Fruit fly (Drosophila melanogaster) Kc167 (cell line): Measurements from ENCODE around the gene CG42240.

Source experiments
- Myc ChIP-seq: fragments of >200 bp; optimal IDR thresholded peaks from 2 replicates; lab custom pipeline; 2017; ENCODE audit warnings: missing external identifiers
- Sin3A ChIP-seq: fragments of >200 bp; optimal IDR thresholded peaks from 2 replicates; lab custom pipeline; 2018; ENCODE audit warnings: missing external identifiers
- h ChIP-seq: fragments of >200 bp; optimal IDR thresholded peaks from 3 replicates; lab custom pipeline; 2018; ENCODE audit warnings: missing external identifiers
- insv ChIP-seq: fragments of >200 bp; optimal IDR thresholded peaks from 3 replicates; lab custom pipeline; 2018; ENCODE audit warnings: missing external identifiers
- psq ChIP-seq: fragments of >200 bp; optimal IDR thresholded peaks from 2 replicates; lab custom pipeline; 2017; ENCODE audit warnings: missing external identifiers
- ttk ChIP-seq: sonication (Bioruptor generic); optimal IDR thresholded peaks from 2 replicates; lab custom pipeline; 2017; ENCODE audit warnings: missing external identifiers

The CG42240 gene

DNA sequence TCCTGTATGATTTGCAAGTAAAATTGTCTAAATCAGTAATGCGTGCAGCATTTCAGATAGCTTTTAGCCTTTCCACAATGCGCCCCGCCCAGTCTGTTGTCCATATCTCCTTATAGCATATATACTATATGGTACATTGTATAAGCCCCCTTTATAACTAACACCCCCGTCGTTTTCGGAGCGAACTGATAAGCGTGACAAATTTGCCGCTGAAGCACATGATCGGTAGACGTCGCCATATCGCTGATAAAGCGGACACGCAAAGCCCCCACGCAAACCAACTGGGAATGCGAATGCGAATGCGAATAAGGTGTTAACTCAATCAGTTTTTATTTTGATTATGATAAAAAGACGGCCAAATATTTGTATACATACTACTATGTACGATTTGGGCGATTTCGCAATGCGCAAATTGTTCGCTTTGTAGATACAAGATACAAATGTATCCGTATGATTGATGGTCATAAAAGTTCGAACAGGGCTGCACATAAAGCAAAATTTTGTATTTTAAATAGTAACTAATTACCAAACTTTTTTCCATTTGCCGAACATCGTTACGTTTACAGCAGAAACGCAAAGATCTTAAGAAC, 24.5 kb downstream of the CG42240 start:
- no peak for TF ChIP-seq psq (lab: Kevin White, UChicago)

DNA sequence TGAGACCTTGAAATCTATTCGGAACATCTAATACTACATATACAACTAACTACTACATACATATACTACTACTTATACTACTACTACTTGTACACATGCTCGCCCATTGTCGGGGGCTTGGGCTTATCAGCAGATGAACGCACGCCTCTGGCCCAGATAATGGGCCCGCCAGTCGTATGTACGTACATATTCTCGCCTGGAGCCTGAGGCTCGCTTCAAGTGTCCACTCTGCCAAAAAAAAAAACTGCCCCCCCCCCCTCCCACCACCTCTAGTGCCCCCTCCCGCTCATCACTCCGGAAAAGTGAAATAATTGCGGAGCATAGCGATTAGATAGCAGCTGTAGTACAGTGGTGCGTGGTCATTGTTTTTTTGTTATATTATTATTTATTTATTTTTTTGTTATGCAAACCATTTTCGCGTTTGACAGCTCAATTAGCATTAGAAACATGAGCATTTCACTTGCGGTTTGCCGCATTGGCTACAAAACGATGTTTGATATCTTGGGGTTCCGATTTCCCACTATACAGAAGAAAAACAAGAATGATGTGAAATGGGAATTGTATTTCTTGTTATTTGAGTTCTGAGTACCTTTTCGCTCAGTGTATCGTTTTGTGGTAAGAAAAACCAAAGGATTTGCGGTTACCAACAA, 26.2 kb downstream of the CG42240 start:
- TF ChIP-seq insv (lab: Kevin White, UChicago) = no peak
- no peak for TF ChIP-seq ttk (lab: Kevin White, UChicago)
- no peak for TF ChIP-seq psq (lab: Kevin White, UChicago)
- no peak for TF ChIP-seq Sin3A (lab: Kevin White, UChicago)
- TF ChIP-seq Myc (lab: Kevin White, UChicago) = no peak
- TF ChIP-seq h (lab: Kevin White, UChicago) = no peak

DNA sequence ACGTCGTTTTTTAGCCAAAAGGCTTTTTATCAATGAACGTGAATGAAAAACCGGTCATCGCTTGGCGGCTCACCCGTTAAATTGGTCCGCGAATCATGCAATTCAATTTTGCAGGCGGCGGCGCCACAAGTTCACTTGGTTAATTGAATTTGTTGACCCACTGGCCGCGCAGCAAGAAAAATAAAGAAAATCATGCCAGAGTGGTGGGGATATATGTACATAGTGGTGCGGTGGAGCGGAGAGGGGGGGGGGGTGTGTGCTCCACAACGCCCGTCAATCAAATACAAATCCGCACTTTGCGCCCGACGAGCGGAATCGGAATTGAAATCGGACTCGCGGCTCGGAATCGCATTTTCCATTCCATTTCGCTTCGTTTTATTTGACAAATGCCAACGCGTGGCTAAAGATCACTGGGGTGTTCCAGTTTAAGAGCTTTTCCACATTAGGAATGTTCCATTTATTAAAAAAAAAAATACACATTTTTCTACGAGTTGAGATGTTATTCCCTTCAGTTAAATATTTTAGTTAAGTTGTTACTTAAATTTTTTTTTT, 26.9 kb downstream of the CG42240 start:
- no peak for TF ChIP-seq Sin3A (lab: Kevin White, UChicago)
- TF ChIP-seq ttk (lab: Kevin White, UChicago) = no peak
- TF ChIP-seq psq (lab: Kevin White, UChicago) = no peak

DNA sequence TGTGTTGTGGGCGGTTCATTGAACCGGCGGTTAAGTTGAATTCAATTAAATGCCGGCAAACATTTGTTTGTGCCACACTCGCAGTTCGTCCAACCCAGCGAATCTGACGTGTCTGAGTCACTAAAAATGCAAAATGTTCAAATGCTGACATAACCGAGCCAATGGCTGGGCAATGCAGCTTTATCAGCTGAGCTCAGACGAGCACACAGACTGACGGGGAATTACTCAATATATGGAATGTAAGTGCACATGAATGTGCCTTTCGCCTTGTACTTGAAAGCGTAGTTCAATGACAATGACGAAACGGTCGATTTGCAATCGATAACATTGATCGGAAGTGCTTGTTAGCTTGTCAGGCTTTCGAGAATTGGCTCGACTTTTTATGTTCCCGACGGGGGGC, 27.6 kb downstream of the CG42240 start:
- no peak for TF ChIP-seq ttk (lab: Kevin White, UChicago)
- TF ChIP-seq psq (lab: Kevin White, UChicago) = no peak
- TF ChIP-seq insv (lab: Kevin White, UChicago) = no peak
- no peak for TF ChIP-seq h (lab: Kevin White, UChicago)
- TF ChIP-seq Myc (lab: Kevin White, UChicago) = no peak
- no peak for TF ChIP-seq Sin3A (lab: Kevin White, UChicago)

DNA sequence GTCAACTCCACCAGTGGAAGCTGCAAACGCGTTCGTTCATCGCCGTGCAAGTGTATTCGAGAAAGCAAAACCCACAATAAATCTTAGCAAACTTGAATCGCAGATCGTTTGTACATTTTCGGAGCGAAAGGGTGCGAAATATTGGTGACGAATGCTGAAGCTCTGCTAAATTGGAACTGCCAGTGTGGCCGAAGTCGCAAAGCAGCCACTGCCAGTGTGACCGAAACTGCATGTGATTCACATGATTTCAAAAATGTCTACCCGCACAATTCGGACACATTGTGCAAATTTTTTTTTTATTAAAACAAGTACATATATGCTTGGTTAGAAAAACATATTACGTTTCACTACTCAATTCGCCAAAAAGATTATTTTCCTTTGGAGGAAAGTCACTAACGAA, 30.6 kb downstream of the CG42240 start:
- TF ChIP-seq h (lab: Kevin White, UChicago) (no peak), ttk (lab: Kevin White, UChicago) (no peak), psq (lab: Kevin White, UChicago) (no peak)

DNA sequence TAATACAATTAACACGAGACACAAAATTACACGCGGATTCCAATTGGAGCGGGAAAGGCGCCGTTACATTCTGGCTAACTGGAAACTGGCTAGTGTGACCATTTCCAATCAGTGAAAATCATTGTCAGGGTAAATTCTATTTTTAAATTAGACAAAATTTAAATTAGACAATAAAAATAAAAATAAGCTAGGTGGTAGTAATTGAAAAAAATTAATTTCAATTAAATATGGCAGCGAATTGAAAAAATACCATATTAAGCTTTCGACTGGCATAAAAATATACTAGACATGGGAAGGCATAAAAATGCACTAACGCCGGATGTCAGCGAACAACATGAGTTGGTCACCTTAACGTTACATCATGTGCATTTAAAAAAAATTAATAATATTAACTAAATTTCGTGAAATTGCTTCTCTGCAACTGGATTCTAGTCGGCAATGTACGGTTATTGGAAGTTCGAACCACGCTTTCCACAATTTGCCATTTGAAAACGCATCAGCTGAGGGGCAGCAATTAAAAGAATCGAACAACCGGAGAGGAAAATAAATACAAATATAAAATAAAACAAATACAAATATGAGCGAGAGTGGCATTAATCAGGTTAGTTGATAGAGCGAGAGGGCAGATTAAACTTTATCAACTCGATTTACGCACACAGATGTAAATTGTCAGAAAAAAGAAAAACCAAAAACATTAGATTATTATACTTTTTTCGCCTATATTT, 35.2 kb downstream of the CG42240 start, which contains the start of the genes swa and Marf:
Gene swa (minus strand): TSS at position 77 of the 725 bp plus-strand sequence.
Gene Marf (plus strand): TSS at position 318 of the 725 bp plus-strand sequence.
- TF ChIP-seq ttk (lab: Kevin White, UChicago) = no peak

DNA sequence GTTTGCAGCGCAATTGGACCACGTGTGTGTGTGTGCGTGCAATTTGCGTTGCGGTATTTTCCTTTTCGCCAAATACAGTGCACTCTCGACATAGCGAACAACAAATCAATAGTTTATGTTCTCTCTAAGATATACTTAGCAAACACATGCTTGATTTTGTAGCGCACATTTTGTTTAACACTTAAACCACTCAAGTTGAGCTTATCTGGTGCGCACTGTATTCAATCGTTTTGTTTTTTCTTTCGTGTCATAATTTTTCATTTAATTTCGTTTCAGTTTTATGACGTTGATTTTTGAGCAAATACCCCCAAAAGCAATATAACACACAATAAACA, 35.7 kb downstream of the CG42240 start:
- TF ChIP-seq Myc (lab: Kevin White, UChicago) (no peak), psq (lab: Kevin White, UChicago) (no peak), ttk (lab: Kevin White, UChicago) (no peak), Sin3A (lab: Kevin White, UChicago) (no peak), insv (lab: Kevin White, UChicago) (no peak), h (lab: Kevin White, UChicago) (no peak)

DNA sequence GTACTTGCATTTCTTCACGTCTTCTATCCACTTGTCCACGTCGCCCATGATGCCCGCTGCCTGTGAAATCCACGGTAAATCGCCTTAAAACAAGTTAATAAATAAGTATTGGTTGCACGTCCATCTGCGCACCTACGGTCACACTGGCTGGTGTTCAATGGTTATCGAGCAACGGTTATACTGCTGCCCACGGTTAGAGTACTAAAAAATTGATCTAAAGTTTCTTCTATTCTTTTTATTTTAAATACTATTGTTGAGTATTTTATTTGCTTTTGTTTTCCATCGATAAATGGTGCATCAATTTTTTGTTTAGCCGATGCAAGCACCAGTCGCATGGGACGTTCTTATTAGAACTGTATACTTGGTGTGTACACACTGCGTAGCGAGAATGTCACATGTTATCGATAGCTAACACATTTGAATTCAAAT, 42.1 kb downstream of the CG42240 start, which contains the start of gene PpV:
Gene PpV (minus strand): TSS at position 147 of the 429 bp plus-strand sequence.
- no peak for TF ChIP-seq Myc (lab: Kevin White, UChicago)
- no peak for TF ChIP-seq h (lab: Kevin White, UChicago)
- TF ChIP-seq psq (lab: Kevin White, UChicago) = no peak
- TF ChIP-seq ttk (lab: Kevin White, UChicago) = no peak
- no peak for TF ChIP-seq Sin3A (lab: Kevin White, UChicago)
- TF ChIP-seq insv (lab: Kevin White, UChicago) = no peak

DNA sequence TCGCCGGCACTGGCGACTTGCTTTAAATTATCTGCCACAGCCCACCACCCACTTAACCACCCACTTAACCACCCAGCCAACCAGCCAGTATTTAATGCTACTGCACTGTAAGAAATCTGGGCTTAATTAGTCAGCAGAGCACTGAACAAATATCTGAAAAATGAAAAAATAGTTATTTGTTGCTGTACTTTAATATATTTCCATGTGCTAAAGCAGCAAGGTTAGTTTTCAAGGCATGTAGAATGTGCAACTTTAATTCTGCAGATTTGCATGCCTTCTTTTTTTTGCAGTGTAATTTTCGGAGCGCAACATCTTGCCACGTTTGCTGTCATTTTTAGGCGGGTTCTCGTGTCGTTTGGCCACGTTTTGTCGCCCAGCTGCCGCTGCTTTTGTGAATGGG, 45.0 kb downstream of the CG42240 start:
- TF ChIP-seq psq (lab: Kevin White, UChicago) (no peak), h (lab: Kevin White, UChicago) (no peak), insv (lab: Kevin White, UChicago) (no peak), ttk (lab: Kevin White, UChicago) (no peak), Sin3A (lab: Kevin White, UChicago) (no peak), Myc (lab: Kevin White, UChicago) (no peak)

DNA sequence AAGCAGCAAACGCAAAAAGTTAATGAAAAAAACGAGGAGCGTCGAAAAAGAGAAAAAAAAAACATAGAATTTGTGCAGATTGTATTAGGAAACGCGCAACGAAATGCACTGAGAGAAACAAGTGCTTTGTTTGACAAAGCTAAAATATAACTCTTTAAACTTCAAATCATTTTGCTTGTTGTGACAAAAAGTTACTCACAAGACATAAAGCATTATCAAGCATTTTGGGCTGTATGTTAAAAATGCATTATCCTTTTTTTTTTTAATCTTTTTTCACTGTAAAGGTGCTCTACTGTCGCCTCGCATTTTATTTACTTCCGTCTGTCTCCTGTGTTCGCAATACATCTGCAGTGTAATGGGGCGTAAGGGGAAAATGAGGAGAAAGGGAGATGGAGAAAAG, 46.1 kb downstream of the CG42240 start:
- TF ChIP-seq h (lab: Kevin White, UChicago) (no peak), Myc (lab: Kevin White, UChicago) (no peak), psq (lab: Kevin White, UChicago) (no peak)
